Fruit fly (Drosophila melanogaster) whole organism, wandering third instar larva: ENCODE measurements around the gene Srlp.

Experiments
- Abd-B ChIP-seq: fragments of >200 bp; optimal IDR thresholded peaks from 2 replicates; lab custom pipeline; 2017; ENCODE audit warnings: missing biosample characterization, missing genetic modification characterization
- Hr83 ChIP-seq: fragments of 200-300 bp; sonication (Bioruptor generic); optimal IDR thresholded peaks from 2 replicates; lab custom pipeline; 2016; ENCODE audit warnings: missing biosample characterization, mild to moderate bottlenecking, missing genetic modification characterization, moderate library complexity; ENCODE audit not compliant: poor library complexity, severe bottlenecking
- Sp1 ChIP-seq: fragments of 200-800 bp; sonication (Bioruptor generic); optimal IDR thresholded peaks from 3 replicates; lab custom pipeline; 2019; ENCODE audit warnings: missing biosample characterization, mild to moderate bottlenecking, missing genetic modification characterization, moderate library complexity
- foxo ChIP-seq, 2 experiments: fragments of 200-800 bp; sonication (Bioruptor generic); optimal IDR thresholded peaks; 2 replicates in 1 of 2; 3 replicates in 1 of 2; lab custom pipeline; 2016 to 2017; ENCODE audit warnings: missing biosample characterization in 2 of 2, missing genetic modification characterization in 2 of 2

- TF ChIP-seq foxo (GFP tag; optimal IDR thresholded peaks at IDR 0.05; lab: Kevin White, UChicago) (no peak), Sp1 (GFP tag; lab: Kevin White, UChicago) (no peak), Hr83 (no peak), Abd-B (GFP tag; lab: Kevin White, UChicago) (no peak)
Observed at dm6 chr3R:12384274-12384673, 49.6 kb upstream of the Srlp start.
